Fruit fly (Drosophila melanogaster) whole organism, embryonic: ENCODE results near the gene mRpS31.

ENCODE experiments used
- Atf-2 ChIP-seq: fragments of 200-800 bp; sonication (Bioruptor generic); optimal IDR thresholded peaks from 2 replicates; lab custom pipeline; 2016; ENCODE audit warnings: missing biosample characterization, missing genetic modification characterization
- Atf3 ChIP-seq: fragments of 200-800 bp; sonication (Bioruptor generic); optimal IDR thresholded peaks from 3 replicates; lab custom pipeline; 2016; ENCODE audit warnings: missing biosample characterization, missing genetic modification characterization
- Atf6 ChIP-seq: fragments of 200-800 bp; sonication (Bioruptor generic); IDR thresholded peaks from 2 replicates; pipeline ENCODE4 v1.3.6; 2022; ENCODE audit warnings: missing biosample characterization, missing genetic modification characterization
- CG10147 ChIP-seq: fragments of 200-800 bp; sonication (Bioruptor generic); optimal IDR thresholded peaks from 2 replicates; lab custom pipeline; 2019; ENCODE audit warnings: missing biosample characterization, mild to moderate bottlenecking, missing genetic modification characterization, moderate library complexity
- CG11085 ChIP-seq: fragments of 200-800 bp; sonication (Bioruptor generic); IDR thresholded peaks from 2 replicates; pipeline ENCODE4 v1.3.6; 2022; ENCODE audit warnings: missing biosample characterization, missing genetic modification characterization
- CG11398 ChIP-seq: fragments of 200-800 bp; sonication (Bioruptor generic); optimal IDR thresholded peaks from 2 replicates; lab custom pipeline; 2016; ENCODE audit warnings: missing biosample characterization, missing genetic modification characterization
- CG12391 ChIP-seq: fragments of 200-800 bp; sonication (Bioruptor generic); optimal IDR thresholded peaks from 3 replicates; lab custom pipeline; 2018; ENCODE audit warnings: missing biosample characterization, mild to moderate bottlenecking, missing genetic modification characterization, moderate library complexity
- CG14965 ChIP-seq: fragments of 200-800 bp; sonication (Bioruptor generic); optimal IDR thresholded peaks from 2 replicates; lab custom pipeline; 2016; ENCODE audit warnings: missing biosample characterization, missing genetic modification characterization, borderline replicate concordance
- CG15269 ChIP-seq: fragments of 200-800 bp; sonication (Bioruptor generic); optimal IDR thresholded peaks from 2 replicates; lab custom pipeline; 2018; ENCODE audit warnings: missing biosample characterization, mild to moderate bottlenecking, missing genetic modification characterization, moderate library complexity
- CG16813 ChIP-seq: fragments of 200-800 bp; sonication (Bioruptor generic); IDR thresholded peaks from 3 replicates; pipeline ENCODE4 v1.3.6; 2022; ENCODE audit warnings: missing biosample characterization, missing genetic modification characterization; ENCODE audit not compliant: partially characterized antibody
- CG1832 ChIP-seq: fragments of 200-800 bp; sonication (Bioruptor generic); optimal IDR thresholded peaks from 2 replicates; lab custom pipeline; 2017; ENCODE audit warnings: missing biosample characterization, mild to moderate bottlenecking, missing genetic modification characterization, inconsistent platforms
- CG2129 ChIP-seq: fragments of 200-800 bp; sonication (Bioruptor generic); IDR thresholded peaks from 2 replicates; pipeline ENCODE4 v1.3.6; 2022; ENCODE audit warnings: missing biosample characterization, missing genetic modification characterization; ENCODE audit not compliant: partially characterized antibody
- CG34422 ChIP-seq: fragments of 200-800 bp; sonication (Bioruptor generic); IDR thresholded peaks from 3 replicates; pipeline ENCODE4 v1.3.6; 2022; ENCODE audit warnings: missing biosample characterization, missing genetic modification characterization
- CG3995 ChIP-seq: fragments of 200-800 bp; sonication (Bioruptor generic); optimal IDR thresholded peaks from 3 replicates; lab custom pipeline; 2016; ENCODE audit warnings: missing biosample characterization, missing genetic modification characterization
- CG4424 ChIP-seq: fragments of 200-800 bp; sonication (Bioruptor generic); optimal IDR thresholded peaks from 3 replicates; lab custom pipeline; 2016; ENCODE audit warnings: missing biosample characterization, missing genetic modification characterization
- CG4730 ChIP-seq: fragments of 200-800 bp; sonication (Bioruptor generic); IDR thresholded peaks from 2 replicates; pipeline ENCODE4 v1.3.6; 2022; ENCODE audit warnings: missing biosample characterization, missing genetic modification characterization
- CG4820 ChIP-seq: fragments of 200-800 bp; sonication (Bioruptor generic); optimal IDR thresholded peaks from 3 replicates; lab custom pipeline; 2016; ENCODE audit warnings: missing biosample characterization, missing genetic modification characterization
- CG9437 ChIP-seq: fragments of 200-800 bp; sonication (Bioruptor generic); optimal IDR thresholded peaks from 2 replicates; lab custom pipeline; 2018; ENCODE audit warnings: missing biosample characterization, mild to moderate bottlenecking, missing genetic modification characterization
- CG9797 ChIP-seq: fragments of 200-800 bp; sonication (Bioruptor generic); optimal IDR thresholded peaks from 3 replicates; lab custom pipeline; 2018; ENCODE audit warnings: missing biosample characterization, mild to moderate bottlenecking, missing genetic modification characterization
- CHES-1-like ChIP-seq: fragments of 200-800 bp; sonication (Bioruptor generic); optimal IDR thresholded peaks from 2 replicates; lab custom pipeline; 2016; ENCODE audit warnings: missing biosample characterization, missing genetic modification characterization
- Deaf1 ChIP-seq: fragments of 200-800 bp; optimal IDR thresholded peaks from 3 replicates; lab custom pipeline; 2019; ENCODE audit warnings: missing biosample characterization, mild to moderate bottlenecking, missing genetic modification characterization, moderate library complexity
- Dip3 ChIP-seq: fragments of 200-800 bp; sonication (Bioruptor generic); optimal IDR thresholded peaks from 3 replicates; lab custom pipeline; 2016; ENCODE audit warnings: missing biosample characterization, missing genetic modification characterization
- Dll ChIP-seq: fragments of 200-800 bp; sonication (Bioruptor generic); IDR thresholded peaks from 4 replicates; pipeline ENCODE4 v1.3.6; 2022; ENCODE audit warnings: missing biosample characterization, missing genetic modification characterization; ENCODE audit not compliant: partially characterized antibody
- Dp ChIP-seq: fragments of 200-800 bp; sonication (Bioruptor generic); optimal IDR thresholded peaks from 2 replicates; lab custom pipeline; 2018; ENCODE audit warnings: missing biosample characterization, mild to moderate bottlenecking, missing genetic modification characterization, moderate library complexity
- HHEX ChIP-seq: fragments of 200-800 bp; sonication (Bioruptor generic); optimal IDR thresholded peaks from 3 replicates; lab custom pipeline; 2017; ENCODE audit warnings: missing biosample characterization, mild to moderate bottlenecking, missing genetic modification characterization, missing genetic modification reagents
- Hmr ChIP-seq: fragments of 200-800 bp; sonication (Bioruptor generic); optimal IDR thresholded peaks from 3 replicates; lab custom pipeline; 2017; ENCODE audit warnings: mild to moderate bottlenecking, missing biosample characterization, missing genetic modification reagents, missing genetic modification characterization
- Lhr ChIP-seq: fragments of 200-800 bp; sonication (Bioruptor generic); optimal IDR thresholded peaks from 3 replicates; lab custom pipeline; 2017; ENCODE audit warnings: mild to moderate bottlenecking, missing biosample characterization, missing genetic modification reagents, missing genetic modification characterization
- MBD-R2 ChIP-seq: fragments of 200-800 bp; sonication (Bioruptor generic); IDR thresholded peaks from 2 replicates; pipeline ENCODE4 v1.3.6; 2022; ENCODE audit warnings: missing biosample characterization, missing genetic modification characterization
- MTF-1 ChIP-seq: fragments of 200-800 bp; sonication (Bioruptor generic); optimal IDR thresholded peaks from 2 replicates; lab custom pipeline; 2018; ENCODE audit warnings: missing biosample characterization, mild to moderate bottlenecking, missing genetic modification characterization, borderline replicate concordance
- Optix ChIP-seq: fragments of 200-800 bp; sonication (Bioruptor generic); IDR thresholded peaks from 3 replicates; pipeline ENCODE4 v1.3.6; 2022; ENCODE audit warnings: missing biosample characterization, missing genetic modification characterization
- aop ChIP-seq: fragments of 200-800 bp; sonication (Bioruptor generic); IDR thresholded peaks from 2 replicates; pipeline ENCODE4 v1.3.6; 2022; ENCODE audit warnings: missing biosample characterization, missing genetic modification characterization
- ash1 ChIP-seq: fragments of 200-800 bp; sonication (Bioruptor generic); optimal IDR thresholded peaks from 2 replicates; lab custom pipeline; 2018; ENCODE audit warnings: missing biosample characterization, mild to moderate bottlenecking, missing genetic modification characterization
- bigmax ChIP-seq: fragments of 200-800 bp; sonication (Bioruptor generic); optimal IDR thresholded peaks from 2 replicates; lab custom pipeline; 2018; ENCODE audit warnings: missing biosample characterization, mild to moderate bottlenecking, missing genetic modification characterization
- ci ChIP-seq: fragments of 200-800 bp; sonication (Bioruptor generic); IDR thresholded peaks from 3 replicates; pipeline ENCODE4 v1.3.6; 2022; ENCODE audit warnings: missing biosample characterization, missing genetic modification characterization
- corto ChIP-seq: fragments of 200-800 bp; sonication (Bioruptor generic); optimal IDR thresholded peaks from 2 replicates; lab custom pipeline; 2016; ENCODE audit warnings: missing biosample characterization, mild to moderate bottlenecking, missing genetic modification characterization, moderate library complexity
- danr ChIP-seq: fragments of 200-800 bp; sonication (Bioruptor generic); IDR thresholded peaks from 2 replicates; pipeline ENCODE4 v1.3.6; 2022; ENCODE audit warnings: missing biosample characterization, missing genetic modification characterization
- emc ChIP-seq: fragments of 200-800 bp; sonication (Bioruptor generic); optimal IDR thresholded peaks from 2 replicates; lab custom pipeline; 2016; ENCODE audit warnings: missing biosample characterization, missing genetic modification characterization
- ewg ChIP-seq: fragments of 200-800 bp; sonication (Bioruptor generic); optimal IDR thresholded peaks from 3 replicates; lab custom pipeline; 2017; ENCODE audit warnings: mild to moderate bottlenecking, missing biosample characterization, missing genetic modification reagents, missing genetic modification characterization
- eyg ChIP-seq: fragments of 200-800 bp; sonication (Bioruptor generic); optimal IDR thresholded peaks from 3 replicates; lab custom pipeline; 2016; ENCODE audit warnings: missing biosample characterization, missing genetic modification characterization
- ftz-f1 ChIP-seq: fragments of 200-800 bp; sonication (Bioruptor generic); optimal IDR thresholded peaks from 2 replicates; lab custom pipeline; 2016; ENCODE audit warnings: missing biosample characterization, missing genetic modification characterization
- hbn ChIP-seq: fragments of 200-800 bp; sonication (Bioruptor generic); IDR thresholded peaks from 2 replicates; pipeline ENCODE4 v1.3.6; 2022; ENCODE audit warnings: missing biosample characterization, missing genetic modification characterization; ENCODE audit not compliant: partially characterized antibody
- kni ChIP-seq: fragments of 200-800 bp; sonication (Bioruptor generic); optimal IDR thresholded peaks from 3 replicates; lab custom pipeline; 2017; ENCODE audit warnings: mild to moderate bottlenecking, missing biosample characterization, missing genetic modification reagents, missing genetic modification characterization
- mam ChIP-seq: fragments of 200-800 bp; sonication (Bioruptor generic); optimal IDR thresholded peaks from 3 replicates; lab custom pipeline; 2016; ENCODE audit warnings: missing biosample characterization, missing genetic modification characterization
- mirr ChIP-seq: fragments of 200-800 bp; sonication (Bioruptor generic); optimal IDR thresholded peaks from 3 replicates; lab custom pipeline; 2018; ENCODE audit warnings: missing biosample characterization, mild to moderate bottlenecking, missing genetic modification characterization
- mld ChIP-seq: fragments of 200-800 bp; sonication (Bioruptor generic); IDR thresholded peaks from 3 replicates; pipeline ENCODE4 v1.3.6; 2022; ENCODE audit warnings: missing biosample characterization, missing genetic modification characterization; ENCODE audit not compliant: partially characterized antibody
- org-1 ChIP-seq: fragments of 200-800 bp; sonication (Bioruptor generic); optimal IDR thresholded peaks from 2 replicates; lab custom pipeline; 2017; ENCODE audit warnings: missing biosample characterization, missing genetic modification characterization
- otp ChIP-seq: fragments of 200-800 bp; sonication (Bioruptor generic); IDR thresholded peaks from 3 replicates; pipeline ENCODE4, ENCODE4 v1.3.6; 2022; ENCODE audit warnings: missing biosample characterization, missing genetic modification characterization
- schlank ChIP-seq: fragments of 200-800 bp; sonication (Bioruptor generic); optimal IDR thresholded peaks from 2 replicates; lab custom pipeline; 2018; ENCODE audit warnings: missing biosample characterization, mild to moderate bottlenecking, missing genetic modification characterization
- tio ChIP-seq: fragments of 200-800 bp; sonication (Bioruptor generic); optimal IDR thresholded peaks from 2 replicates; lab custom pipeline; 2017; ENCODE audit warnings: missing biosample characterization, missing genetic modification characterization, inconsistent platforms
- trh ChIP-seq: fragments of 200-800 bp; sonication (Bioruptor generic); optimal IDR thresholded peaks from 2 replicates; lab custom pipeline; 2016; ENCODE audit warnings: missing biosample characterization, missing genetic modification characterization

The mRpS31 gene

dm6 chr3L:15999358-16000005 lies 5.5 kb upstream of the mRpS31 start:
- 0 out of 2 replicates have a peak, but pooled peaks have one; percentile 32 for TF ChIP-seq CG11085 (GFP tag; lab: Robert Waterston, UW)
- no peak for TF ChIP-seq CG34422 (GFP tag; lab: Robert Waterston, UW)
- no peak for TF ChIP-seq trh (GFP tag; lab: Kevin White, UChicago)
- peak; percentile 43 for TF ChIP-seq HHEX (GFP tag; lab: Kevin White, UChicago)
- peak; percentile 87 for TF ChIP-seq Atf6 (GFP tag; lab: Robert Waterston, UW)
- peak; percentile 50 for TF ChIP-seq CG12391 (tag; lab: Kevin White, UChicago)
- TF ChIP-seq org-1, result no peak
- no peak for TF ChIP-seq CG14965 (GFP tag; lab: Kevin White, UChicago)
- no peak for TF ChIP-seq Dip3 (GFP tag; lab: Kevin White, UChicago)
- TF ChIP-seq Hmr (GFP tag; lab: Kevin White, UChicago), result peak; percentile 50
- TF ChIP-seq CG3995 (GFP tag; lab: Kevin White, UChicago), result no peak
- TF ChIP-seq tio (GFP tag; lab: Kevin White, UChicago), result peak; percentile 29
- peak; percentile 71 for TF ChIP-seq CG15269
- no peak for TF ChIP-seq Lhr
- TF ChIP-seq bigmax (GFP tag; lab: Kevin White, UChicago), result no peak
- no peak for TF ChIP-seq CHES-1-like (GFP tag; lab: Kevin White, UChicago)
- peak; percentile 46 for TF ChIP-seq CG10147 (GFP tag; lab: Kevin White, UChicago)
- TF ChIP-seq schlank, result no peak
- no peak for TF ChIP-seq ci (GFP tag; lab: Robert Waterston, UW)
- no peak; the same call in 1 of the 2 replicates for TF ChIP-seq MBD-R2 (GFP tag; lab: Robert Waterston, UW)
- TF ChIP-seq ash1 (GFP tag; lab: Kevin White, UChicago), result no peak
- TF ChIP-seq emc (GFP tag; lab: Kevin White, UChicago), result no peak
- TF ChIP-seq Optix (GFP tag; lab: Robert Waterston, UW), result no peak
- TF ChIP-seq CG16813 (GFP tag; lab: Robert Waterston, UW), result no peak
- TF ChIP-seq CG4424 (GFP tag; lab: Kevin White, UChicago), result peak; percentile 12
- no peak for TF ChIP-seq eyg (GFP tag; lab: Kevin White, UChicago)
- peak; percentile 48 for TF ChIP-seq mirr (GFP tag; lab: Kevin White, UChicago)
- no peak for TF ChIP-seq mld (GFP tag; lab: Robert Waterston, UW)
- no peak for TF ChIP-seq CG9797 (GFP tag; lab: Kevin White, UChicago)
- no peak for TF ChIP-seq otp (GFP tag; lab: Robert Waterston, UW)
- no peak for TF ChIP-seq danr
- no peak for TF ChIP-seq CG9437 (GFP tag; lab: Kevin White, UChicago)
- TF ChIP-seq ftz-f1 (GFP tag; lab: Kevin White, UChicago), result peak; percentile 58
- TF ChIP-seq Deaf1 (tag; lab: Kevin White, UChicago), result no peak
- no peak for TF ChIP-seq ewg (GFP tag; lab: Kevin White, UChicago)
- no peak for TF ChIP-seq Dp
- TF ChIP-seq CG1832 (GFP tag; lab: Kevin White, UChicago), result no peak
- no peak for TF ChIP-seq MTF-1 (GFP tag; lab: Kevin White, UChicago)
- no peak for TF ChIP-seq kni
- no peak for TF ChIP-seq CG2129
- TF ChIP-seq CG4820, result no peak
- no peak for TF ChIP-seq corto (GFP tag; lab: Kevin White, UChicago)
- peak; percentile 3 for TF ChIP-seq mam (GFP tag; lab: Kevin White, UChicago)
- TF ChIP-seq aop, result no peak
- TF ChIP-seq Dll, result no peak
- no peak for TF ChIP-seq CG4730 (GFP tag; lab: Robert Waterston, UW)
- no peak for TF ChIP-seq Atf-2
- peak; percentile 14 for TF ChIP-seq Atf3
- TF ChIP-seq hbn (GFP tag; lab: Robert Waterston, UW), result no peak
- TF ChIP-seq CG11398, result no peak
